Worm (Caenorhabditis elegans): ENCODE measurements around the gene zig-13.

Gene zig-13

DNA sequence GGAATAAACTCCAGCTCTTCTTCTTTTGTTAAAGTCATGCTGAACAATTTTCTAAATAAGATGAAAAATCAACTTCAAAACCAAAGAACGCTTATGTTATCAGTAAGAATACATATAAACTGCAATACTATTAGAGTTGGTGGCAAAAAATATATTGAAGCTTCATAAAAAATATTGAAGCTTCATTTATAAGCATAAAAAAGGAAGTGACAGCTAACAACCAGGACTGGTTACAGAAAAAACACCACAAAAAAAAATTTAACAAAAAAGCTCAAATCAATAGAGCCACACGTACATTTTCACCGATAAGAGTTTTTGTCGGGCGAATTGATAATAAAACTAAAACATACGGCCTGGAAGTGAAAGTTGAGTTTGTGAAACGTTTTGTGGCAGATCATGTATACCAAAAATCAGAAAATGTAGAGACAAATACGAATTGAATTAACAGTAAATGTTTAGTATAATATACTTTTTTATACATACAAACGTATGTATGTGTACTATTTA is 8.9 kb downstream of the zig-13 start, which contains the start of gene sqst-5:
sqst-5 (minus strand) TSS at position 51 of the 507 bp plus-strand sequence.
- peak; percentile 76 for TF ChIP-seq elt-2 (tag; optimal IDR thresholded peaks at IDR 0.05)
- TF ChIP-seq skn-1 (tag; optimal IDR thresholded peaks at IDR 0.05) = no peak
- TF ChIP-seq pqm-1 (tag; optimal IDR thresholded peaks at IDR 0.05) = peak; percentile 59

- TF ChIP-seq zag-1 (tag; optimal IDR thresholded peaks at IDR 0.05) (no peak), nhr-67 (tag; optimal IDR thresholded peaks at IDR 0.05) (no peak)
Observed at ce11 chrIII:146369-146768, 10.2 kb downstream of the zig-13 start, which contains the start of gene fbxb-84. fbxb-84 (minus strand) TSS chrIII:146469.

DNA sequence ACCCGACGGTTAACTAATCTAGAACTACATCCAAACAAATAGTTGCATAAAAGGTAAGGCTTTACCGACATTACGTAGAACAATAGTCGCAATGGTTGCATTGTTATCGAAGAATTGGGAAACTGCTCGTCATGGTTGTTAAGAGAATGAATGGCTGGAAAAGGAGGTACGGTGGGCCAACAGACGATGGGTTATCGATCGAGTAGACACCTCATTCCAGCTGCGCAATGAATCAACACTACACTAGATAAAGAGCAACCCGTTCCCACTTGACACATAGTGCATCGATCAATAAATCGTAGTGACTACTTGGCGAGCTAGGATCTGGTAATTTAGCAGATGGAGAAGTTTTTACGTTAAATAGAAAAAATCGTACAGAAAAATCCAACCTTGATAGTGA is 11.5 kb downstream of the zig-13 start, which contains the start of the genes T17A3.12 and fbxb-83:
T17A3.12 (minus strand) TSS at position 101 of the 400 bp plus-strand sequence.
fbxb-83 (minus strand) TSS at position 134 of the 400 bp plus-strand sequence.
- TF ChIP-seq elt-3 (tag; optimal IDR thresholded peaks at IDR 0.05) (no peak), nhr-25 (tag; optimal IDR thresholded peaks at IDR 0.05) (no peak), snpc-4 (tag; optimal IDR thresholded peaks at IDR 0.05) (no peak), mml-1 (tag; optimal IDR thresholded peaks at IDR 0.05) (no peak), sea-2 (GFP tag; optimal IDR thresholded peaks at IDR 0.05) (no peak), fkh-10 (GFP tag; optimal IDR thresholded peaks at IDR 0.05) (no peak), ceh-82 (tag; optimal IDR thresholded peaks at IDR 0.05) (no peak), unc-62 (GFP tag; optimal IDR thresholded peaks at IDR 0.05) (no peak), ceh-16 (tag; optimal IDR thresholded peaks at IDR 0.05) (no peak), aly-2 (tag; optimal IDR thresholded peaks at IDR 0.05) (no peak)

- no peak for TF ChIP-seq nhr-23 (tag; optimal IDR thresholded peaks at IDR 0.05)
- no peak for TF ChIP-seq nhr-25 (tag; optimal IDR thresholded peaks at IDR 0.05)
- TF ChIP-seq pqm-1 (tag; optimal IDR thresholded peaks at IDR 0.05) = no peak
- TF ChIP-seq fkh-2 (tag; optimal IDR thresholded peaks at IDR 0.05) = no peak
- no peak for TF ChIP-seq daf-12 (tag; optimal IDR thresholded peaks at IDR 0.05)
- TF ChIP-seq elt-2 (tag; optimal IDR thresholded peaks at IDR 0.05) = no peak
- no peak for TF ChIP-seq nhr-76 (tag; optimal IDR thresholded peaks at IDR 0.05)
- no peak for TF ChIP-seq mml-1 (tag; optimal IDR thresholded peaks at IDR 0.05)
- no peak for TF ChIP-seq tbx-2 (tag; optimal IDR thresholded peaks at IDR 0.05)
- TF ChIP-seq ztf-4 (tag; optimal IDR thresholded peaks at IDR 0.05) = no peak
- TF ChIP-seq nhr-28 (tag; optimal IDR thresholded peaks at IDR 0.05) = no peak
- TF ChIP-seq nhr-11 (tag; optimal IDR thresholded peaks at IDR 0.05) = no peak
Observed at ce11 chrIII:143121-143520, 13.4 kb downstream of the zig-13 start, which contains the start of gene fbxb-82. fbxb-82 (minus strand) TSS chrIII:143221.

DNA sequence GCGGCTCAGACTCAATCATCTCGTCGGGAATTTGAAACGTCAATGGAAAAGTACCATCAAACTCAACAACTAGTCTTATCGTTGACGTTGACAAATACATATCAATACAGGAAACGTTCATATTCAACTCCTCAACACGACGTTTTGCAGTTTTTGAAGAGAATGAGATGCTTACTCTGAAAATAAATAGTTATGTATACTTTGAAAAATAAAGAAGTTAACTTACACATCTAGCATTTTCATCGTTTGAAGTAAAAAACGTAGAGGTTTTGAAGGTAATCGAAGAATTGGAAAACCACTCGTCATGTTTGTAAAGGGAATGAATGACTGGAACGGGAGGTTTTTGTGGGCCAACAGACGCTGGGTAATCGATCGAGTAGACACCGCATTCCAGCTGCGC is 15.6 kb downstream of the zig-13 start, which contains the start of gene fbxb-81:
fbxb-81 (minus strand) TSS at position 314 of the 400 bp plus-strand sequence.
- TF ChIP-seq nhr-76 (tag; optimal IDR thresholded peaks at IDR 0.05) (no peak), ZK546.5 (tag; optimal IDR thresholded peaks at IDR 0.05) (no peak), elt-1 (tag; optimal IDR thresholded peaks at IDR 0.05) (no peak)

DNA sequence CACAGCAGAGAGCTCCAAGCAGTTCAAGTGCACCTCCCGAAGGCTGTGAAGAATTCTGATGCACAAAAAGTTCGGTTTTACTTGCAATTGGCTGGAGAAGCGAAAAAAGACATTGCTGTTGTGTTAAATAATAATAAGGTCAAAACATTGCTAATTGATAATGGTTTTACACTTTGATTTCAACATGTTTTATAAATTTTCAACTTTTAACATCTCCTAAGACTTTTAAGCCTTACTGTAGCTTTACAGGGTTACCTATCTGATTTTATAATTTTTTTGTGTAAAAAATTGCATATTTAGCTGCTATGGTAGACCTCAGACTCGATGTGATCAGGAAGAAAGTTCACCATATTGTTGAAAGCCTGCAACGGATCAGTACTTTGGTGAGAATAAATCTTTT is 22.4 kb downstream of the zig-13 start, which contains the start of gene pals-25:
pals-25 (plus strand) TSS at position 301 of the 400 bp plus-strand sequence.
- TF ChIP-seq unc-62 (GFP tag; optimal IDR thresholded peaks at IDR 0.05) (no peak), nhr-11 (tag; optimal IDR thresholded peaks at IDR 0.05) (no peak), snpc-4 (tag; optimal IDR thresholded peaks at IDR 0.05) (no peak), lin-39 (tag; optimal IDR thresholded peaks at IDR 0.05) (no peak), mdl-1 (tag; optimal IDR thresholded peaks at IDR 0.05) (no peak), skn-1 (tag; optimal IDR thresholded peaks at IDR 0.05) (no peak), egl-27 (tag; optimal IDR thresholded peaks at IDR 0.05) (no peak), daf-12 (tag; optimal IDR thresholded peaks at IDR 0.05) (no peak), sea-2 (GFP tag; optimal IDR thresholded peaks at IDR 0.05) (no peak), pha-4 (tag; optimal IDR thresholded peaks at IDR 0.05) (no peak), egl-5 (tag; optimal IDR thresholded peaks at IDR 0.05) (no peak)

DNA sequence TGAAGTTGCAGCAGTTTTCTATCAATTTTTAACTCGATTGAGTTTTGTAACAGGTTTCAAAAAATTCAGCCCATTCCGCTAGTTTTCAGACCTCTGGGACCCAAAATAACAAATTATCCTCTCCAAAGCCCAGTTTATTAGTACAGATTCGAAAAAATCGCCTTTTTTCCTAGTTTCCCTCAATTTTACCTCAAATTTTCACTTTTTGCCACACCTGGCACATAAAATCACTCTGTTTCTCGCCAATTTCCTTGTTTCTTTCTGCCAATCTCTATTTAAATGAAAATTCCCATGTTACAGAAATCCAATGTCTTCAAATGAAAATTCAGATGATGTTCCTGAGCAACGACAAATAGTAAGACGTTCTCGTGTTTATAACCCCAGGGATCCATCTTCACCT is 24.4 kb downstream of the zig-13 start, which contains the start of gene pals-22:
pals-22 (plus strand) TSS at position 301 of the 400 bp plus-strand sequence.
- TF ChIP-seq nfya-1 (tag; optimal IDR thresholded peaks at IDR 0.05; ENCODE audit: insufficient read depth) = no peak
- TF ChIP-seq pha-4 (tag; optimal IDR thresholded peaks at IDR 0.05) = no peak
- TF ChIP-seq nhr-23 (tag; optimal IDR thresholded peaks at IDR 0.05) = no peak
- TF ChIP-seq lsy-12 (tag; optimal IDR thresholded peaks at IDR 0.05) = no peak
- TF ChIP-seq sea-2 (GFP tag; optimal IDR thresholded peaks at IDR 0.05) = no peak
- TF ChIP-seq hmg-11 (tag; optimal IDR thresholded peaks at IDR 0.05) = no peak
- no peak for TF ChIP-seq fkh-2 (tag; optimal IDR thresholded peaks at IDR 0.05)
- no peak for TF ChIP-seq snpc-4 (tag; optimal IDR thresholded peaks at IDR 0.05)
- no peak for TF ChIP-seq eor-1 (tag; optimal IDR thresholded peaks at IDR 0.05)
